Fruit fly (Drosophila melanogaster): ENCODE data around the gene Acp76A.

dm6 chr3L:19085688-19086363 lies 34.0 kb upstream of the Acp76A start:
- TF ChIP-seq CG1620 (GFP tag; optimal IDR thresholded peaks at IDR 0.05) = no peak
- TF ChIP-seq toe (GFP tag; optimal IDR thresholded peaks at IDR 0.05) = no peak
- TF ChIP-seq tj (GFP tag; optimal IDR thresholded peaks at IDR 0.05) = no peak
- no peak for TF ChIP-seq cnc (optimal IDR thresholded peaks at IDR 0.05)
- no peak for TF ChIP-seq CG11617 (GFP tag; optimal IDR thresholded peaks at IDR 0.05)
- TF ChIP-seq kay (GFP tag; ENCODE audit: borderline replicate concordance) = no peak
- no peak for TF ChIP-seq ovo (GFP tag; optimal IDR thresholded peaks at IDR 0.05)
- TF ChIP-seq CG7101 (tag; optimal IDR thresholded peaks at IDR 0.05) = no peak
- TF ChIP-seq Mnt (GFP tag; optimal IDR thresholded peaks at IDR 0.05) = no peak
